Fruit fly (Drosophila melanogaster): ENCODE results near the gene CG11619.

The CG11619 gene

DNA sequence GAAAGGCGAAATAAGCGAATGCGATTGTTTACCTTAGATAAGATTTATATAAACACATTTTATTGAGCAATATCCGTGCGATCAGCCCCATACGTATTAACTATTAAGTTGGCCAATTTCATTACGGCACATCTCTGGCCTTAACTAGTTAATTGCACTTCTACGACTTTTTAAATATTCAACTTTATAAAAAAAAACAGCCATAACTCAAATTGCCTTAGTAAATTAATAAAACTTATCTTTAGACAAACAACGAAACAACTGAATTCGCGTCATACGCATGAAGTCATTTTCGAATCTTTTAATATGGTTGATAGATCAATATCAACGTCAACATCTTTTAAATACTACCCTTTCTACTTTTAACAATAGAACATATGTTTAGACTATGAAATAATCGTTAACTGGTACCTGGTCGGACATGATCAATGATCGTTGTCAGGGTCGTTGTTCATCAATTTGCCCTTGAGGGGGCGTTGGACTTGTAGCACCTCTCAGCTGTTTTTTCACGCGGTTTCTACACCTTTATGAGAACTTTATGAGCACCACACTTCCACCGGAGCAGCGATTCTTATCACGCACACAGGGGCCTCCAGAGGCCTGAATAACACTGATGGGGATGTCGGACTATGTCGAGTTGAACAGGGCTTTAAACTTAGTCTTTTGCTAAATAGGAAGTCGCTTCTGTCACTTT, 9.6 kb upstream of the CG11619 start, which contains the start of gene CG18135 (continued):
- TF ChIP-seq lab (GFP tag; optimal IDR thresholded peaks at IDR 0.05) (peak; percentile 54), slp2 (GFP tag; optimal IDR thresholded peaks at IDR 0.05) (no peak), Rfx (GFP tag; IDR thresholded peaks at IDR 0.05) (peak; percentile 26; the same call in 1 of the 2 replicates), CG14710 (tag; optimal IDR thresholded peaks at IDR 0.05) (no peak), D19A (tag; optimal IDR thresholded peaks at IDR 0.05) (no peak), CG12104 (GFP tag; optimal IDR thresholded peaks at IDR 0.05) (no peak), HLH3B (GFP tag; IDR thresholded peaks at IDR 0.05) (no peak), bcd (GFP tag; optimal IDR thresholded peaks at IDR 0.05) (no peak), ci (GFP tag; IDR thresholded peaks at IDR 0.05) (no peak), hkb (optimal IDR thresholded peaks at IDR 0.05) (no peak), hkb (GFP tag; IDR thresholded peaks at IDR 0.05) (no peak), btn (GFP tag; optimal IDR thresholded peaks at IDR 0.05) (no peak), CG2889 (GFP tag; IDR thresholded peaks at IDR 0.05) (no peak), eve (GFP tag; optimal IDR thresholded peaks at IDR 0.05) (no peak), HLH4C (GFP tag; IDR thresholded peaks at IDR 0.05; ENCODE audit: partially characterized antibody) (no peak), Atf6 (GFP tag; IDR thresholded peaks at IDR 0.05) (no peak), sens (GFP tag) (peak; percentile 50), slbo (GFP tag; IDR thresholded peaks at IDR 0.05) (no peak), wdn (GFP tag; IDR thresholded peaks at IDR 0.05) (no peak), CG3838 (GFP tag; optimal IDR thresholded peaks at IDR 0.05) (no peak), Dip3 (GFP tag; optimal IDR thresholded peaks at IDR 0.05) (no peak), crp (GFP tag; optimal IDR thresholded peaks at IDR 0.05) (peak in 1 of 2 experiments; percentile 13), CG12769 (tag; optimal IDR thresholded peaks at IDR 0.05) (peak; percentile 11), seq (GFP tag; IDR thresholded peaks at IDR 0.05) (0 out of 2 replicates have a peak, but pooled peaks have one; percentile 20), B-H1 (GFP tag; IDR thresholded peaks at IDR 0.05) (no peak), CG2712 (tag; optimal IDR thresholded peaks at IDR 0.05) (no peak), amos (GFP tag; IDR thresholded peaks at IDR 0.05; ENCODE audit: partially characterized antibody) (no peak), Aef1 (GFP tag; IDR thresholded peaks at IDR 0.05) (no peak), jigr1 (GFP tag; IDR thresholded peaks at IDR 0.05) (no peak), chinmo (GFP tag; IDR thresholded peaks at IDR 0.05; ENCODE audit: partially characterized antibody) (0 out of 4 replicates have a peak, but pooled peaks have one; percentile 61), stc (GFP tag; IDR thresholded peaks at IDR 0.05) (no peak), fru (optimal IDR thresholded peaks at IDR 0.05) (no peak), zen2 (GFP tag; IDR thresholded peaks at IDR 0.05; ENCODE audit: partially characterized antibody) (no peak), mam (GFP tag; optimal IDR thresholded peaks at IDR 0.05) (no peak), mirr (GFP tag; optimal IDR thresholded peaks at IDR 0.05) (peak; percentile 7), Deaf1 (tag; optimal IDR thresholded peaks at IDR 0.05) (no peak), E2f1 (GFP tag; IDR thresholded peaks at IDR 0.05) (no peak), cato (GFP tag; optimal IDR thresholded peaks at IDR 0.05; ENCODE audit: borderline replicate concordance) (no peak), esg (GFP tag; conservative IDR thresholded peaks at IDR 0.05) (no peak), Doc2 (GFP tag; IDR thresholded peaks at IDR 0.05) (no peak), Bteb2 (GFP tag; optimal IDR thresholded peaks at IDR 0.05) (no peak), CG9876 (GFP tag; optimal IDR thresholded peaks at IDR 0.05) (no peak), repo (GFP tag; optimal IDR thresholded peaks at IDR 0.05) (peak; percentile 14), gce (GFP tag; IDR thresholded peaks at IDR 0.05) (no peak), CG31388 (GFP tag; optimal IDR thresholded peaks at IDR 0.05) (no peak), ara (GFP tag; IDR thresholded peaks at IDR 0.05) (no peak), CG1792 (GFP tag; optimal IDR thresholded peaks at IDR 0.05) (no peak), Elba2 (GFP tag; optimal IDR thresholded peaks at IDR 0.05) (no peak), pzg (GFP tag; optimal IDR thresholded peaks at IDR 0.05) (no peak), CG10543 (GFP tag; optimal IDR thresholded peaks at IDR 0.05) (no peak), ERR (GFP tag; optimal IDR thresholded peaks at IDR 0.05) (peak; percentile 52), CG34224 (GFP tag; IDR thresholded peaks at IDR 0.05; ENCODE audit: partially characterized antibody) (0 out of 3 replicates have a peak, but pooled peaks have one; percentile 26)
